Worm (Caenorhabditis elegans) whole organism, late embryonic: ENCODE measurements around the gene T07D3.2.

ENCODE experiments used
- ama-1 ChIP-seq: fragments of 150-350 bp; optimal IDR thresholded peaks from 2 replicates; lab custom pipeline; 2014
- ceh-31 ChIP-seq: sonication (generic microtip); optimal IDR thresholded peaks from 2 replicates; lab custom pipeline; 2016; ENCODE audit warnings: missing genetic modification characterization, missing compliant biosample characterization
- fkh-10 ChIP-seq: fragments of 150-350 bp; optimal IDR thresholded peaks from 2 replicates; lab custom pipeline; 2014; ENCODE audit warnings: missing biosample characterization, missing genetic modification reagents, missing genetic modification characterization
- pqm-1 ChIP-seq: sonication (generic microtip); optimal IDR thresholded peaks from 2 replicates; lab custom pipeline; 2016; ENCODE audit warnings: missing genetic modification characterization, missing compliant biosample characterization
- rnt-1 ChIP-seq: sonication (generic microtip); optimal IDR thresholded peaks from 2 replicates; lab custom pipeline; 2016; ENCODE audit warnings: missing genetic modification characterization, missing compliant biosample characterization
- tbx-2 ChIP-seq: sonication (generic microtip); optimal IDR thresholded peaks from 2 replicates; lab custom pipeline; 2016; ENCODE audit warnings: missing genetic modification characterization, missing compliant biosample characterization

ce11 chrII:888024-888423, 13.7 kb upstream of the T07D3.2 start, which contains the start of gene T07D3.4:
- TF ChIP-seq pqm-1 (tag; lab: Kevin White, UChicago) (no peak), fkh-10 (GFP tag; lab: Kevin White, UChicago) (no peak), ama-1 (lab: Kevin White, UChicago) (no peak), tbx-2 (tag; lab: Kevin White, UChicago) (no peak), ceh-31 (tag; lab: Kevin White, UChicago) (no peak), rnt-1 (tag; lab: Kevin White, UChicago) (no peak)
